Worm (Caenorhabditis elegans) whole organism, L2 larva: ENCODE measurements around the gene chil-21.
"Not testable (repeated sequence)": the region's sequence is repeated elsewhere in the genome, so short reads cannot be mapped to it uniquely, and the experiment has no call there.

Experiments used
- C34F6.9 ChIP-seq: fragments of 150-350 bp; optimal IDR thresholded peaks from 2 replicates; lab custom pipeline; 2014; ENCODE audit warnings: missing biosample characterization, missing genetic modification characterization
- R02D3.7 ChIP-seq: fragments of 150-350 bp; optimal IDR thresholded peaks from 2 replicates; lab custom pipeline; 2014; ENCODE audit warnings: missing biosample characterization, missing genetic modification characterization
- Y55F3AM.14 ChIP-seq: fragments of 200-800 bp; sonication (Bioruptor generic); optimal IDR thresholded peaks from 2 replicates; lab custom pipeline; 2018; ENCODE audit warnings: mild to moderate bottlenecking, missing genetic modification characterization, missing compliant biosample characterization
- ZK546.5 ChIP-seq: sonication (generic microtip); optimal IDR thresholded peaks from 2 replicates; lab custom pipeline; 2017; ENCODE audit warnings: missing biosample characterization, missing genetic modification characterization
- alr-1 ChIP-seq: fragments of 150-350 bp; optimal IDR thresholded peaks from 2 replicates; lab custom pipeline; 2014; ENCODE audit warnings: missing biosample characterization, missing genetic modification characterization
- ama-1 ChIP-seq: fragments of 150-350 bp; optimal IDR thresholded peaks from 2 replicates; lab custom pipeline; 2018; ENCODE audit warnings: inconsistent platforms
- blmp-1 ChIP-seq: sonication (generic microtip); optimal IDR thresholded peaks from 2 replicates; lab custom pipeline; 2017; ENCODE audit warnings: missing genetic modification characterization, mild to moderate bottlenecking, missing compliant biosample characterization, antibody characterized with exemption, moderate library complexity; ENCODE audit not compliant: insufficient read depth
- ceh-16 ChIP-seq: fragments of 150-350 bp; optimal IDR thresholded peaks from 2 replicates; lab custom pipeline; 2014; ENCODE audit warnings: missing biosample characterization, missing genetic modification characterization
- ceh-82 ChIP-seq: fragments of 150-350 bp; optimal IDR thresholded peaks from 2 replicates; lab custom pipeline; 2014; ENCODE audit warnings: missing biosample characterization, missing genetic modification characterization
- crh-2 ChIP-seq: sonication (generic microtip); optimal IDR thresholded peaks from 2 replicates; lab custom pipeline; 2017; ENCODE audit warnings: missing biosample characterization, missing genetic modification characterization
- dmd-4 ChIP-seq: sonication (generic microtip); optimal IDR thresholded peaks from 2 replicates; lab custom pipeline; 2017; ENCODE audit warnings: missing biosample characterization, missing genetic modification characterization
- egl-27 ChIP-seq: sonication (generic microtip); optimal IDR thresholded peaks from 3 replicates; lab custom pipeline; 2017; ENCODE audit warnings: missing biosample characterization, missing genetic modification reagents, missing genetic modification characterization
- elt-1 ChIP-seq: fragments of 150-350 bp; optimal IDR thresholded peaks from 2 replicates; lab custom pipeline; 2014; ENCODE audit warnings: missing biosample characterization, missing genetic modification characterization
- elt-3 ChIP-seq: sonication (generic microtip); optimal IDR thresholded peaks from 2 replicates; lab custom pipeline; 2017; ENCODE audit warnings: missing biosample characterization, missing genetic modification characterization
- fos-1 ChIP-seq: fragments of 150-350 bp; optimal IDR thresholded peaks from 2 replicates; lab custom pipeline; 2014; ENCODE audit warnings: missing biosample characterization, missing genetic modification characterization
- gmeb-1 ChIP-seq: fragments of 150-350 bp; optimal IDR thresholded peaks from 2 replicates; lab custom pipeline; 2014; ENCODE audit warnings: missing biosample characterization, missing genetic modification characterization
- lin-11 ChIP-seq: fragments of 150-350 bp; sonication (generic microtip); optimal IDR thresholded peaks from 2 replicates; lab custom pipeline; 2014; ENCODE audit warnings: missing biosample characterization, missing genetic modification characterization, inconsistent platforms, mixed read lengths
- lin-13 ChIP-seq: fragments of 150-350 bp; optimal IDR thresholded peaks from 2 replicates; lab custom pipeline; 2014; ENCODE audit warnings: missing biosample characterization, missing genetic modification reagents, missing genetic modification characterization
- lin-39 ChIP-seq: fragments of 150-350 bp; optimal IDR thresholded peaks from 2 replicates; lab custom pipeline; 2014; ENCODE audit warnings: missing biosample characterization, missing genetic modification reagents, missing genetic modification characterization
- lsy-2 ChIP-seq, 2 experiments: fragments of 150-350 bp in 1 of 2; sonication (generic microtip) in 1 of 2; optimal IDR thresholded peaks; 2 replicates each; lab custom pipeline; 2014 to 2017; ENCODE audit warnings: missing biosample characterization in 2 of 2, missing genetic modification characterization in 2 of 2
- mab-5 ChIP-seq: fragments of 150-350 bp; optimal IDR thresholded peaks from 2 replicates; lab custom pipeline; 2014; ENCODE audit warnings: missing biosample characterization, missing genetic modification characterization
- mbf-1 ChIP-seq: sonication (generic microtip); optimal IDR thresholded peaks from 2 replicates; lab custom pipeline; 2017; ENCODE audit warnings: missing biosample characterization, missing genetic modification characterization
- nhr-10 ChIP-seq: sonication (generic microtip); optimal IDR thresholded peaks from 2 replicates; lab custom pipeline; 2017; ENCODE audit warnings: missing biosample characterization, missing genetic modification characterization
- nhr-11 ChIP-seq: fragments of 150-350 bp; optimal IDR thresholded peaks from 2 replicates; lab custom pipeline; 2014; ENCODE audit warnings: missing biosample characterization, missing genetic modification characterization
- nhr-129 ChIP-seq: fragments of 150-350 bp; optimal IDR thresholded peaks from 2 replicates; lab custom pipeline; 2014; ENCODE audit warnings: missing biosample characterization, missing genetic modification characterization
- nhr-21 ChIP-seq: fragments of 150-350 bp; optimal IDR thresholded peaks from 2 replicates; lab custom pipeline; 2014; ENCODE audit warnings: missing biosample characterization, missing genetic modification characterization
- nhr-23 ChIP-seq: fragments of 150-350 bp; optimal IDR thresholded peaks from 2 replicates; lab custom pipeline; 2014; ENCODE audit warnings: missing biosample characterization, missing genetic modification reagents, missing genetic modification characterization
- nhr-237 ChIP-seq: fragments of 150-350 bp; optimal IDR thresholded peaks from 2 replicates; lab custom pipeline; 2014; ENCODE audit warnings: missing biosample characterization, missing genetic modification characterization
- nhr-25 ChIP-seq: fragments of 150-350 bp; sonication (generic microtip); optimal IDR thresholded peaks from 3 replicates; lab custom pipeline; 2014; ENCODE audit warnings: missing biosample characterization, missing genetic modification characterization
- nhr-77 ChIP-seq: fragments of 150-350 bp; optimal IDR thresholded peaks from 2 replicates; lab custom pipeline; 2014; ENCODE audit warnings: missing biosample characterization, missing genetic modification characterization
- peb-1 ChIP-seq: fragments of 150-350 bp; optimal IDR thresholded peaks from 2 replicates; lab custom pipeline; 2014; ENCODE audit warnings: missing biosample characterization, missing genetic modification characterization
- sem-4 ChIP-seq: fragments of 150-350 bp; optimal IDR thresholded peaks from 2 replicates; lab custom pipeline; 2014; ENCODE audit warnings: missing biosample characterization, missing genetic modification reagents, missing genetic modification characterization
- sma-3 ChIP-seq: sonication (generic microtip); optimal IDR thresholded peaks from 2 replicates; lab custom pipeline; 2016; ENCODE audit warnings: missing genetic modification reagents, missing genetic modification characterization, missing compliant biosample characterization
- sma-9 ChIP-seq, 2 experiments: fragments of 150-350 bp in 1 of 2; sonication (generic microtip) in 1 of 2; optimal IDR thresholded peaks; 2 replicates each; lab custom pipeline; 2014 to 2016; ENCODE audit warnings: missing genetic modification characterization in 2 of 2, mild to moderate bottlenecking in 1 of 2, missing biosample characterization in 1 of 2, missing compliant biosample characterization in 1 of 2, missing genetic modification reagents in 1 of 2, moderate library complexity in 1 of 2
- unc-39 ChIP-seq: fragments of 150-350 bp; optimal IDR thresholded peaks from 2 replicates; lab custom pipeline; 2014; ENCODE audit warnings: missing biosample characterization, missing genetic modification characterization
- unc-55 ChIP-seq: fragments of 150-350 bp; sonication (generic microtip); optimal IDR thresholded peaks from 3 replicates; lab custom pipeline; 2014; ENCODE audit warnings: missing biosample characterization, missing genetic modification reagents, missing genetic modification characterization
- unc-62 ChIP-seq: fragments of 150-350 bp; optimal IDR thresholded peaks from 2 replicates; lab custom pipeline; 2014; ENCODE audit warnings: missing biosample characterization, missing genetic modification reagents, missing genetic modification characterization
- zag-1 ChIP-seq: fragments of 150-350 bp; optimal IDR thresholded peaks from 2 replicates; lab custom pipeline; 2014; ENCODE audit warnings: missing biosample characterization, missing genetic modification characterization
- ztf-1 ChIP-seq: fragments of 200-800 bp; sonication (Bioruptor generic); conservative IDR thresholded peaks from 2 replicates; pipeline ENCODE4 v1.3.6; 2022; ENCODE audit warnings: missing genetic modification characterization, missing compliant biosample characterization

chil-21 gene

DNA sequence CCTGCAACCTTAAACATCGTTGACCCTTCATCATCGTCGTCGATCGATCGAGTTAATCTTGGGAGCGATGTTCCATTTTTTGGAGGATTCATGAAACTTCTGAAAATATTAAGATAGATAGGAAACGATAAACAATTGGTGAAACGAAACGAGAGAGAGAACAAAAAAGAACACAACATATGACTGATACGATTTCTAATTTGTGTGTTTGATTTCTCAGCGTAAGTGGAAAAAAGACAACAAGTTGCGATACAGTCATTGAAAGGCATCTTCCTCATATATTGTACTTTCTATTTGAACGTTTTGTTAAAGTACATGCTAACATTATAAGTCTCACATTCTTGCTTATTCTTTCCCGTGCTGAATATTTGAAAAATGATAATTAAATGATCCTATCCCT is 9.6 kb downstream of the chil-21 start, which contains the start of gene R09D1.12:
R09D1.12 (minus strand) TSS at position 101 of the 400 bp plus-strand sequence.
- TF ChIP-seq nhr-25, zag-1, elt-1 (tag; lab: Kevin White, UChicago): not testable (repeated sequence)
- TF ChIP-seq, all 48 proteins: peak for 0; not testable (repeated sequence) for 48

DNA sequence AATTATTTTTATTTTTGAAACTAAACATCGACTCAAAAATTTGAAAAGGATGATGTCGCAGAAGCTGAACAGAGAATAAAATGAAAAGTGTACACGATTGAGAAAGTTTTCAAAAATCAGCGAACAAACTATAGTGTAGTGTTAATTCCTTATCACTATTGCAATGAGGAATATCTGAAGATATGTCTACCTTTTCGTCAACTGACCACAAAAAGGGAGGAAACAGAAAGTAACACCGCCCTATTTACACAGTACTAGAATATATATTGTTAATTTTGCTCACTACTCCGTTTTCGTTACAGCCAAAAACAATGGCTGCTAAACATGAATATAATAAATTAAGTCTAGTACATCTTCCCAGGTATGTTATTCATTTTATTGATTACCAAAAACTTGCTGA is 13.8 kb downstream of the chil-21 start, which contains the start of gene chil-18:
chil-18 (plus strand) TSS at position 301 of the 400 bp plus-strand sequence.
- TF ChIP-seq elt-3 (tag; lab: Kevin White, UChicago) = no peak
- TF ChIP-seq nhr-23 (tag; lab: Kevin White, UChicago) = no peak
- TF ChIP-seq sma-3 (GFP tag; lab: Kevin White, UChicago) = no peak
- no peak for TF ChIP-seq crh-2
- TF ChIP-seq mbf-1 (tag; lab: Kevin White, UChicago) = no peak
- no peak for TF ChIP-seq ztf-1 (GFP tag; lab: Robert Waterston, UW)
- no peak for TF ChIP-seq fos-1 (tag; lab: Kevin White, UChicago)
- TF ChIP-seq nhr-10 = no peak
- TF ChIP-seq lin-11 (tag; lab: Kevin White, UChicago) = no peak
- TF ChIP-seq ZK546.5 = no peak
- TF ChIP-seq blmp-1 (tag; lab: Kevin White, UChicago) = no peak
- TF ChIP-seq lsy-2 (tag; optimal IDR thresholded peaks at IDR 0.05; lab: Kevin White, UChicago) = no peak
- TF ChIP-seq, all 48 proteins: peak for 0

DNA sequence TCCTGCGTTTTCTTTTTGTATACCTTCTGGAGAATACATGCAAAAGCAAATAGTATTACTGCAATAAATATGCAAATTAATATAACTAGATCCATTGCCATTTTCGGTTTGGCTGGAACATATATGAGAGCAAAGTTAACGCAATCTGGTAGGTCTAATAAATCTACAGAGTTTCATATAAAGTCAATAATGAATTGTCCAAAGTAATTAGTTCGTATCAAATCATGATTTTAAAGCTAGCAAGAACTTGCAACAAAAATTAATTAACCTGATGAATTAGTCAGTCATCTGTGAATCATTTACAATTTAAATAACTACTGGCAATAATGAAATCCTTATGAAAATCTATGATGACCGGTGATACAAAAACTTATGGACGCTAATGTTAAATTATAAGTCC is 16.4 kb downstream of the chil-21 start, which contains the start of gene R09D1.13:
R09D1.13 (minus strand) TSS at position 101 of the 400 bp plus-strand sequence.
- TF ChIP-seq gmeb-1 (tag; lab: Kevin White, UChicago) (no peak), peb-1 (tag; lab: Kevin White, UChicago) (no peak), C34F6.9 (tag; lab: Kevin White, UChicago) (no peak), unc-39 (tag; lab: Kevin White, UChicago) (no peak), elt-3 (tag; lab: Kevin White, UChicago) (no peak), dmd-4 (tag; lab: Kevin White, UChicago) (no peak), sma-9 (GFP tag; optimal IDR thresholded peaks at IDR 0.05; lab: Kevin White, UChicago) (no peak), sma-9 (tag; optimal IDR thresholded peaks at IDR 0.05; lab: Kevin White, UChicago) (no peak)

DNA sequence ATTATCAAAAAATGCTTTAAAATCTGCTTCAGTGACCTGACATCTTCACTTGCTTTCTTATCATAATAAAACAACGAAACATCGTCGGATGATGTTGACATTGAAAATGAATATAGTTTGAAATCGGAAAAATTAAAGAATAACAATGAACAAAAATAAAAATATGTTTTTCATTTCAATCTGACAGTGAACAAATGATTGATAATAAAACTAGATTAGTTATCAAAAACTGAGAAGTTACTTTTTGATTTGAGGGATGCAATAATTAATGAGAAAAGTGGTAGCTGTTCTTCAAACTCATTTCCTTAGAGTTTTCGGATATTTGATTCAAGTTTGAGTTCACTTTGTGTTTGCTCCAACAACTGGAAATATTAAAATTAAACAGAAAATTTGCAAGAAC is 18.3 kb downstream of the chil-21 start, which contains the start of gene chil-15:
chil-15 (minus strand) TSS at position 101 of the 400 bp plus-strand sequence.
- TF ChIP-seq sem-4 = no peak
- no peak for TF ChIP-seq nhr-10
- no peak for TF ChIP-seq nhr-25 (tag; lab: Kevin White, UChicago)
- TF ChIP-seq nhr-77 = no peak
- no peak for TF ChIP-seq alr-1 (tag; lab: Kevin White, UChicago)
- no peak for TF ChIP-seq nhr-21
- no peak for TF ChIP-seq crh-2
- TF ChIP-seq Y55F3AM.14 (GFP tag; lab: Kevin White, UChicago) = no peak
- TF ChIP-seq lin-11 (tag; lab: Kevin White, UChicago) = no peak
- no peak for TF ChIP-seq egl-27
- TF ChIP-seq ceh-16 (tag; lab: Kevin White, UChicago) = no peak
- no peak for TF ChIP-seq fos-1 (tag; lab: Kevin White, UChicago)
- TF ChIP-seq nhr-129 (tag; lab: Kevin White, UChicago) = no peak
- no peak for TF ChIP-seq ama-1
- TF ChIP-seq unc-62 (GFP tag; lab: Kevin White, UChicago) = no peak
- TF ChIP-seq ceh-82 (tag; lab: Kevin White, UChicago) = no peak
- TF ChIP-seq unc-55 (GFP tag; lab: Kevin White, UChicago) = no peak
- no peak for TF ChIP-seq R02D3.7 (tag; lab: Kevin White, UChicago)
- TF ChIP-seq peb-1 (tag; lab: Kevin White, UChicago) = no peak
- TF ChIP-seq, all 48 proteins: peak for 0

DNA sequence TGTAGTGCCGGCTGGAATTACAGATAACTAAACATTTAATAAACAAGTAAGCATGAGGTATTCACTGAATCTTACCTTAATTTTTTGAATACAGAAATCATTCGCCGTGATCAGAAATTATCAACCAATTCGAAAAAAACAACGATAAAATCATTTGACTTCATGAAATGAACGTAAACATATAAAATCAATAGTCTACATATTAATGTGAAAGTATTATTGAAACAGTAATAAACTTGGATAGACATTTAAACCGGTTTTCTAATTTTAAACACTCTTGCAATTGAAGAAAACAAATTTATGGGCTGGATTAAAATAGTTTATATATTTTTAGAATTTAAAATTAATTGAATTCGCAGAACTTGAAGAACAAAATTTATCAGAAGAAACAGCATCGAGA is 19.9 kb downstream of the chil-21 start, which contains the start of gene chil-16:
chil-16 (minus strand) TSS at position 101 of the 400 bp plus-strand sequence.
- TF ChIP-seq elt-3 (tag; lab: Kevin White, UChicago) = no peak
- no peak for TF ChIP-seq mab-5 (tag; lab: Kevin White, UChicago)
- no peak for TF ChIP-seq mbf-1 (tag; lab: Kevin White, UChicago)
- no peak for TF ChIP-seq crh-2
- TF ChIP-seq C34F6.9 (tag; lab: Kevin White, UChicago) = no peak
- no peak for TF ChIP-seq nhr-23 (tag; lab: Kevin White, UChicago)
- TF ChIP-seq ztf-1 (GFP tag; lab: Robert Waterston, UW) = no peak
- no peak for TF ChIP-seq lin-13 (GFP tag; lab: Kevin White, UChicago)
- no peak for TF ChIP-seq lin-39
- no peak for TF ChIP-seq peb-1 (tag; lab: Kevin White, UChicago)
- no peak for TF ChIP-seq ceh-16 (tag; lab: Kevin White, UChicago)
- TF ChIP-seq fos-1 (tag; lab: Kevin White, UChicago) = no peak
- TF ChIP-seq nhr-11 (tag; lab: Kevin White, UChicago) = no peak
- TF ChIP-seq nhr-77 = no peak
- TF ChIP-seq egl-27 = no peak
- no peak for TF ChIP-seq R02D3.7 (tag; lab: Kevin White, UChicago)
- no peak for TF ChIP-seq nhr-10
- no peak for TF ChIP-seq nhr-237
- no peak for TF ChIP-seq elt-1 (tag; lab: Kevin White, UChicago)
- TF ChIP-seq nhr-25 (tag; lab: Kevin White, UChicago) = no peak
